Worm (Caenorhabditis elegans): ENCODE results near the gene F29A7.8.

Gene F29A7.8

ce11 chrII:2734735-2735134 lies 23.1 kb downstream of the F29A7.8 start (continued):
- no peak for TF ChIP-seq nhr-48 (tag; optimal IDR thresholded peaks at IDR 0.05)
- no peak for TF ChIP-seq snpc-1.2 (GFP tag; IDR thresholded peaks at IDR 0.05)
- no peak for TF ChIP-seq F49E8.2 (tag; optimal IDR thresholded peaks at IDR 0.05; ENCODE audit: borderline replicate concordance)
- no peak for TF ChIP-seq ctbp-1 (GFP tag; IDR thresholded peaks at IDR 0.05)
- TF ChIP-seq zfp-2 (tag; optimal IDR thresholded peaks at IDR 0.05): no peak
- no peak for TF ChIP-seq fkh-10 (GFP tag; optimal IDR thresholded peaks at IDR 0.05)
- TF ChIP-seq nhr-11 (tag; optimal IDR thresholded peaks at IDR 0.05): no peak
- TF ChIP-seq nhr-111 (GFP tag; optimal IDR thresholded peaks at IDR 0.05): no peak
- no peak for TF ChIP-seq ceh-20 (GFP tag; IDR thresholded peaks at IDR 0.05)
- TF ChIP-seq dpl-1 (GFP tag; optimal IDR thresholded peaks at IDR 0.05): no peak
- no peak for TF ChIP-seq tag-97 (GFP tag; IDR thresholded peaks at IDR 0.05)
- TF ChIP-seq lin-15B (tag; optimal IDR thresholded peaks at IDR 0.05): no peak
- TF ChIP-seq jun-1 (tag; optimal IDR thresholded peaks at IDR 0.05): no peak
- TF ChIP-seq nhr-76 (tag; optimal IDR thresholded peaks at IDR 0.05): no peak
- TF ChIP-seq zip-11 (GFP tag; IDR thresholded peaks at IDR 0.05): no peak
- TF ChIP-seq sdz-12 (GFP tag; optimal IDR thresholded peaks at IDR 0.05): no peak
- peak; percentile 26 for TF ChIP-seq nhr-6 (tag; optimal IDR thresholded peaks at IDR 0.05)
- TF ChIP-seq lsy-2 (tag; optimal IDR thresholded peaks at IDR 0.05): peak in 1 of 2 experiments; percentile 30
- 0 out of 2 replicates have a peak, but pooled peaks have one; percentile 7 for TF ChIP-seq egl-43 (GFP tag; IDR thresholded peaks at IDR 0.05)
- TF ChIP-seq mdt-29 (GFP tag; IDR thresholded peaks at IDR 0.05): no peak
- TF ChIP-seq daf-8 (GFP tag; IDR thresholded peaks at IDR 0.05): no peak
- no peak for TF ChIP-seq pqm-1 (tag; optimal IDR thresholded peaks at IDR 0.05)
- no peak for TF ChIP-seq ZK546.5 (tag; optimal IDR thresholded peaks at IDR 0.05)
- no peak for TF ChIP-seq Y75B8A.6 (GFP tag; IDR thresholded peaks at IDR 0.05)
- TF ChIP-seq skn-1 (tag; optimal IDR thresholded peaks at IDR 0.05): no peak
- no peak for TF ChIP-seq F26F4.8 (GFP tag; conservative IDR thresholded peaks at IDR 0.05)
- TF ChIP-seq Y105C5A.15 (GFP tag; IDR thresholded peaks at IDR 0.05): no peak
- peak; percentile 59 for TF ChIP-seq mes-2 (tag; optimal IDR thresholded peaks at IDR 0.05; ENCODE audit: poor library complexity, severe bottlenecking)
- no peak for TF ChIP-seq F37D6.2 (tag; optimal IDR thresholded peaks at IDR 0.05)
- no peak for TF ChIP-seq ceh-82 (tag; optimal IDR thresholded peaks at IDR 0.05)
- TF ChIP-seq madf-9 (GFP tag; conservative IDR thresholded peaks at IDR 0.05): no peak
- peak; percentile 70 for TF ChIP-seq aha-1 (tag)
- peak; percentile 28 to 37 for TF ChIP-seq mdl-1 (tag; optimal IDR thresholded peaks at IDR 0.05)
- no peak for TF ChIP-seq arid-1 (GFP tag; conservative IDR thresholded peaks at IDR 0.05)
- no peak for TF ChIP-seq ces-1 (GFP tag; optimal IDR thresholded peaks at IDR 0.05)
- TF ChIP-seq ceh-62 (tag; optimal IDR thresholded peaks at IDR 0.05): no peak

ce11 chrII:2734266-2734665 lies 23.6 kb downstream of the F29A7.8 start:
- TF ChIP-seq nhr-25 (tag; optimal IDR thresholded peaks at IDR 0.05; ENCODE audit: borderline replicate concordance, insufficient read depth): no peak

ce11 chrII:2730647-2731046 lies 27.2 kb downstream of the F29A7.8 start:
- no peak for TF ChIP-seq lin-1 (GFP tag; IDR thresholded peaks at IDR 0.05)
- TF ChIP-seq attf-4 (tag; optimal IDR thresholded peaks at IDR 0.05): no peak
- TF ChIP-seq nhr-111 (GFP tag; optimal IDR thresholded peaks at IDR 0.05): no peak
- TF ChIP-seq aha-1 (tag): no peak
- TF ChIP-seq mep-1 (tag; optimal IDR thresholded peaks at IDR 0.05): no peak
- TF ChIP-seq daf-8 (GFP tag; IDR thresholded peaks at IDR 0.05): no peak
- no peak for TF ChIP-seq daf-12 (tag; optimal IDR thresholded peaks at IDR 0.05)
- no peak for TF ChIP-seq F49E8.2 (tag; optimal IDR thresholded peaks at IDR 0.05; ENCODE audit: borderline replicate concordance)
- no peak for TF ChIP-seq madf-5 (GFP tag; IDR thresholded peaks at IDR 0.05)
- TF ChIP-seq zfp-3 (GFP tag; conservative IDR thresholded peaks at IDR 0.05): no peak
- TF ChIP-seq unc-39 (tag; optimal IDR thresholded peaks at IDR 0.05): no peak
- no peak for TF ChIP-seq dve-1 (tag; optimal IDR thresholded peaks at IDR 0.05; ENCODE audit: insufficient read depth)
- no peak for TF ChIP-seq tra-1 (GFP tag; IDR thresholded peaks at IDR 0.05)
- TF ChIP-seq ama-1 (optimal IDR thresholded peaks at IDR 0.05): no peak
- TF ChIP-seq ceh-20 (GFP tag; IDR thresholded peaks at IDR 0.05): no peak
- TF ChIP-seq fkh-10 (GFP tag; optimal IDR thresholded peaks at IDR 0.05): peak; percentile 6
- no peak for TF ChIP-seq set-16 (GFP tag; IDR thresholded peaks at IDR 0.05)
- peak; percentile 8 for TF ChIP-seq ces-1 (GFP tag; optimal IDR thresholded peaks at IDR 0.05)
- TF ChIP-seq unc-62 (GFP tag; optimal IDR thresholded peaks at IDR 0.05 in 1 of 2): peak in 1 of 2 experiments; percentile 56
- TF ChIP-seq unc-62 (tag; optimal IDR thresholded peaks at IDR 0.05): no peak
- no peak for TF ChIP-seq zip-11 (GFP tag; IDR thresholded peaks at IDR 0.05)
- no peak for TF ChIP-seq hlh-11 (tag; optimal IDR thresholded peaks at IDR 0.05)
